Fruit fly (Drosophila melanogaster) ovary, adult (tissue): ENCODE data around the gene CG42366.

Experiments used
- CG17801 ChIP-seq: fragments of 200-800 bp; optimal IDR thresholded peaks from 2 replicates; lab custom pipeline; 2019; ENCODE audit warnings: missing biosample characterization, mild to moderate bottlenecking, missing genetic modification characterization, moderate library complexity; ENCODE audit not compliant: partially characterized antibody

CG42366 gene

dm6 chr2L:9912570-9913260 is 12.2 kb upstream of the CG42366 start, which contains the start of the genes Etl1 and Srp54:
Gene Etl1 (minus strand): TSS chr2L:9912608.
Gene Srp54 (plus strand): TSS chr2L:9912911.
- TF ChIP-seq CG17801: no peak

- TF ChIP-seq CG17801: peak; percentile 93
Measured at dm6 chr2L:9915011-9915850, 9.7 kb upstream of the CG42366 start, which contains the start of gene yip2. Gene yip2 (plus strand): TSS chr2L:9915253.

dm6 chr2L:9918020-9918959 is 6.7 kb upstream of the CG42366 start, which contains the start of the genes CG5885 and CG4598:
Gene CG5885 (minus strand): TSS chr2L:9918330.
Gene CG4598 (plus strand): TSS chr2L:9918618.
- TF ChIP-seq CG17801: peak; percentile 64

dm6 chr2L:9919218-9919617 is 5.7 kb upstream of the CG42366 start:
- no peak for TF ChIP-seq CG17801

- TF ChIP-seq CG17801: no peak
Measured at dm6 chr2L:9919949-9920348, 5.0 kb upstream of the CG42366 start, which contains the start of gene CG4594. Gene CG4594 (plus strand): TSS chr2L:9920160.

- peak; percentile 80 for TF ChIP-seq CG17801
Measured at dm6 chr2L:9921401-9921800, 3.6 kb upstream of the CG42366 start, which contains the start of gene CG4592. Gene CG4592 (plus strand): TSS chr2L:9921633.

- no peak for TF ChIP-seq CG17801
Measured at dm6 chr2L:9930280-9930679, 5.3 kb downstream of the CG42366 start, which contains the start of gene CG42367. Gene CG42367 (plus strand): TSS chr2L:9930580.

dm6 chr2L:9933063-9933462 is 8.1 kb downstream of the CG42366 start, which contains the start of gene Cpr30F:
Gene Cpr30F (minus strand): TSS chr2L:9933163.
- no peak for TF ChIP-seq CG17801

dm6 chr2L:9937908-9938307 is 12.9 kb downstream of the CG42366 start, which contains the start of gene Arglu1:
Gene Arglu1 (minus strand): TSS chr2L:9938134.
- peak; percentile 69 for TF ChIP-seq CG17801

- TF ChIP-seq CG17801: peak; percentile 59
Measured at dm6 chr2L:9938631-9939256, 13.8 kb downstream of the CG42366 start, which contains the start of the genes Datp and CG4619. Gene Datp (minus strand): TSS chr2L:9938790. Gene CG4619 (plus strand): TSS chr2L:9938863.

- no peak for TF ChIP-seq CG17801
Measured at dm6 chr2L:9943521-9943920, 18.6 kb downstream of the CG42366 start.

dm6 chr2L:9945086-9945485 is 20.1 kb downstream of the CG42366 start:
- TF ChIP-seq CG17801: no peak

- TF ChIP-seq CG17801: no peak
Measured at dm6 chr2L:9946051-9946450, 21.1 kb downstream of the CG42366 start.

dm6 chr2L:9947265-9947664 is 22.3 kb downstream of the CG42366 start, which contains the start of gene CG5853:
Gene CG5853 (minus strand): TSS chr2L:9947648.
- peak; percentile 66 for TF ChIP-seq CG17801
